Worm (Caenorhabditis elegans): ENCODE measurements around the gene srz-101.

- TF ChIP-seq fos-1 (tag; optimal IDR thresholded peaks at IDR 0.05) (no peak), daf-12 (tag; optimal IDR thresholded peaks at IDR 0.05) (no peak)
Measured at ce11 chrV:16679237-16679636, 15.4 kb upstream of the srz-101 start, which contains the start of gene srz-103.
